Fruit fly (Drosophila melanogaster): ENCODE results near the gene CG7394.
A peak's percentile ranks its signal among the peaks of the same experiment; 100 is the strongest.

The CG7394 gene

DNA sequence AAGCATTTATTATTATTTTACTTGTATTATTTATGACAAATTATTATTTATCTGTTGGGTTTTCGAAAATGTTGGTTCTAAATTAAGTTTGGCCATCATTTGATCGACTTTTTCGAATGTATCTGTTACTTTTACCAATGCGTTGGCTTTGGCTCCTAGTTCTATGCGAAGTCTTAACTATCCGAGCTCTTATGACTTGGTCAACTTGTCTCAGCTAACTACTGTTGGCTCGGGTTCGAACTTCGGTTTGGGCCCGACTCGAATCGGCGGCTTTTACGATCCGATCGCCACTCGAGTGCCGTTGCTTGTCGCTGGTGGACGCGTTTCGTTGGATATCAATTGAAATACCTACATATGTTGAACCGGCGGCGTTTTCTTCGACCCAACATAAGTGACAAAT, 48.4 kb upstream of the CG7394 start, which contains the start of gene CG7512:
Gene CG7512, plus strand, starts transcription at position 301 of the 400 bp plus-strand sequence.
- TF ChIP-seq Rel (GFP tag; optimal IDR thresholded peaks at IDR 0.05): no peak
- no peak for TF ChIP-seq Rel (tag; optimal IDR thresholded peaks at IDR 0.05)
- TF ChIP-seq psq (GFP tag; optimal IDR thresholded peaks at IDR 0.05): no peak
- TF ChIP-seq CrebA (GFP tag; optimal IDR thresholded peaks at IDR 0.05; ENCODE audit: borderline replicate concordance): no peak
- no peak for TF ChIP-seq Abd-B (GFP tag; optimal IDR thresholded peaks at IDR 0.05)
- no peak for TF ChIP-seq Sp1 (GFP tag; optimal IDR thresholded peaks at IDR 0.05)
- no peak for TF ChIP-seq br (GFP tag; optimal IDR thresholded peaks at IDR 0.05)
- no peak for TF ChIP-seq Myc (optimal IDR thresholded peaks at IDR 0.05)
- no peak for TF ChIP-seq Hr78 (GFP tag; optimal IDR thresholded peaks at IDR 0.05)
- no peak for TF ChIP-seq Dfd (GFP tag; optimal IDR thresholded peaks at IDR 0.05)
- no peak for TF ChIP-seq Hnf4 (GFP tag; optimal IDR thresholded peaks at IDR 0.05)
- TF ChIP-seq sv (GFP tag; optimal IDR thresholded peaks at IDR 0.05): no peak
- no peak for TF ChIP-seq jim (GFP tag; optimal IDR thresholded peaks at IDR 0.05)
- TF ChIP-seq fru (GFP tag; optimal IDR thresholded peaks at IDR 0.05): no peak
- no peak for TF ChIP-seq CG32264 (GFP tag; optimal IDR thresholded peaks at IDR 0.05)
- no peak for TF ChIP-seq sage (GFP tag; optimal IDR thresholded peaks at IDR 0.05)
- TF ChIP-seq OdsH (GFP tag; optimal IDR thresholded peaks at IDR 0.05): no peak

DNA sequence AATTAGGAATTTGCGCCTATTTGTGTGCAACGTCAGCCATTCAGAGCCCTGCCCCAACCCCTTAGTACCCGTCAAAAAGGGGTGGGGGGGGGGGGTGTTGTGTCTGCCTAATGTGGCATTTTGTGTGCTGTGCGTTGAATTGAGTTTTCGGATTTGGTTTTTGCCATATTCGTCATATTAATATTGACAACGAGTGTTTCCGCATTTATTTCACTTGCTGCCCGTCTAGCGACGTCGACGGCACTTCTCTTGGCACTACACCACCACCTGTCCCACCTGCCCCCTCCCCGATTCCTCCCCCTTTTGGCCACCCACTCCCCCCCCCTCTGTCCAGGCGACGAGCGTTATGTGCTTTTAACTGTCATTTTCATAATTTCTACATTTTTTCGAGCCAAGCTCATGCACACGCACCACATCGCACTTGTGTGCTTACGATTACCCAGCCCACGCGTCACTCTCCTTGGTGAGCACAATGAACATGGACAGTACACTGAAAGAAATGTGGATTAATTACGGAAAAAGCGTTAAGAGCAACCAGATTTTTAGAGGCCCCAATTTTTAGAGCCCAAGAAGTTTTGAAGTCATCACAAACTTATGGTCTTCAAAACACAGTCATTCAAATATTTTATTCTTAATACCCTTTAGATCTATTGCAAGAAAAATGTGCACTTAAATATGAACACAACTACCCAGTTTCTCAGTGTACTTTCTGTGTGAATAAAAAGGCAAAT, 46.3 kb upstream of the CG7394 start:
- TF ChIP-seq h (GFP tag; optimal IDR thresholded peaks at IDR 0.05): peak; percentile 49
- TF ChIP-seq CrebA (GFP tag; optimal IDR thresholded peaks at IDR 0.05; ENCODE audit: borderline replicate concordance): no peak
- TF ChIP-seq fru (GFP tag; optimal IDR thresholded peaks at IDR 0.05): peak; percentile 32
- TF ChIP-seq lola (GFP tag; optimal IDR thresholded peaks at IDR 0.05): no peak
- peak; percentile 25 for TF ChIP-seq br (GFP tag; optimal IDR thresholded peaks at IDR 0.05)
- TF ChIP-seq foxo (GFP tag; optimal IDR thresholded peaks at IDR 0.05): peak in 1 of 2 experiments; percentile 37
- no peak for TF ChIP-seq Mio (GFP tag; optimal IDR thresholded peaks at IDR 0.05)
- no peak for TF ChIP-seq dsf (GFP tag; optimal IDR thresholded peaks at IDR 0.05; ENCODE audit: borderline replicate concordance)
- TF ChIP-seq Dfd (GFP tag; optimal IDR thresholded peaks at IDR 0.05): peak; percentile 65

DNA sequence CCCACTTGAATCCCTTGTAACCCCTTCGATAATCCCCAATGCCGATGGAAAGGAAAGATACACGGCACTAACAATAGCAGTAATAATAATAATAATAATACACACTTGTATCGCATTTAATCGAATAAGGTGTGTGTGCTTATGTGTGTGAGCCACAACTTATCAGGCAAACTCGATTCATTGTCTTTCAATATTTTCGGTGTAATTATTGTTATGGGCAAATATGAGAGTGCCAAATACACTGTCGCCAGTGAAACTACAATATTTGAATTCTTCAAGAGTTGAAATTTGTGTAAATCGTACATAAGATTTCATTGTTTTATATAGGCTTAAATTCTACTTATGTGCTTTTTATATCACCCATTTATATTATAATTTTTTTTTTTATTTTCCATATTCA, 45.6 kb upstream of the CG7394 start:
- no peak for TF ChIP-seq dsf (GFP tag; optimal IDR thresholded peaks at IDR 0.05; ENCODE audit: borderline replicate concordance)
- TF ChIP-seq rgr (GFP tag; optimal IDR thresholded peaks at IDR 0.05): no peak
- no peak for TF ChIP-seq Vsx2 (GFP tag; optimal IDR thresholded peaks at IDR 0.05; ENCODE audit: partially characterized antibody)
- no peak for TF ChIP-seq fru (GFP tag; optimal IDR thresholded peaks at IDR 0.05)
- no peak for TF ChIP-seq CG32264 (GFP tag; optimal IDR thresholded peaks at IDR 0.05)
- TF ChIP-seq ey (GFP tag; optimal IDR thresholded peaks at IDR 0.05): no peak
- no peak for TF ChIP-seq dmrt93B (GFP tag; optimal IDR thresholded peaks at IDR 0.05)
- no peak for TF ChIP-seq Dfd (GFP tag; optimal IDR thresholded peaks at IDR 0.05)
- TF ChIP-seq Myc (optimal IDR thresholded peaks at IDR 0.05): no peak
- TF ChIP-seq psq (GFP tag; optimal IDR thresholded peaks at IDR 0.05): no peak
- TF ChIP-seq br (GFP tag; optimal IDR thresholded peaks at IDR 0.05): no peak
- TF ChIP-seq brk (GFP tag; optimal IDR thresholded peaks at IDR 0.05): no peak
- no peak for TF ChIP-seq GATAd (GFP tag; optimal IDR thresholded peaks at IDR 0.05)
- TF ChIP-seq N (GFP tag; optimal IDR thresholded peaks at IDR 0.05): no peak
- TF ChIP-seq dl (GFP tag; optimal IDR thresholded peaks at IDR 0.05; ENCODE audit: insufficient read depth in 1 of 2, partially characterized antibody in 2 of 2): no peak
- no peak for TF ChIP-seq woc (GFP tag; optimal IDR thresholded peaks at IDR 0.05)

DNA sequence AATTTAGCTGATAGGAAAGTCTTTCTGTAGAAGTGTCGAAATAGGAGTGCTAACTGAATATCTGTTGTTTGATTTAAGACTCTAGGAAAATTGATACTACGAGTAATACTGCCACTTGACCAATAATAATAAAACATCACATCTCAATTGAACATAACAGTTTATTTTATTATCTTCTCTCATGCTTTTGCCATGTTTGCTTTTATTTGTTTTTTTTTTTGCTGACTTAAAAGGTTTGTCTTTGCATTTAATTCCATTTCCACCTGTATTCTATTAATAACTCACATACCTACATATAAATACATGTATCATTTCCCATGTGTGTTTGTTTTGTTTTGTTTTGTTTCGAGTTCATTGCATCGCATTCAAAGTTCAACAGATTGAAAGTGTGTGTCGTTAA, 39.2 kb upstream of the CG7394 start, which contains the start of the genes CG11714 and Fuca:
Gene CG11714, minus strand, starts transcription at position 101 of the 400 bp plus-strand sequence.
Gene Fuca, minus strand, starts transcription at position 101 of the 400 bp plus-strand sequence.
- TF ChIP-seq sage (GFP tag; optimal IDR thresholded peaks at IDR 0.05) (no peak), Dfd (GFP tag; optimal IDR thresholded peaks at IDR 0.05) (no peak)

DNA sequence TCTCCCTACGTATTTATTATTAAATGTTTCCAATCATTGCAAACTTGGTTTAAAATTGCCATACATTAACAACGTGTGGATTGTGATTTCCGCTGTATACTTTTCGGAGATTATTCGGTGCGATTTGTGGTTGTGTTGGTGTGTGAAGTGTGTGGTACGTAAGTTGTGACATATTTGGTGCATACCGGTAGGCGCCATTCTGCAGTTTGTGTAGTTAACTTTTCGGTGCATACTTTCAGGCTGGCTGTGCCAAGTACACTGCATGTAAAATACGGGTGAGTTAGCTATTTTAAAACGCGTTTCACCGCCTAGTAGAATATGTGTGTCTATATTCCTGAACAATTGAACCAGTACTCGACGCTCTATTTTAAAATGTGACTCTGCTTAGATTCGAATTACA, 38.5 kb upstream of the CG7394 start:
- peak; percentile 40 for TF ChIP-seq Vsx2 (GFP tag; optimal IDR thresholded peaks at IDR 0.05; ENCODE audit: partially characterized antibody)
- TF ChIP-seq Myc (optimal IDR thresholded peaks at IDR 0.05): peak; percentile 95
- TF ChIP-seq Hr78 (GFP tag; optimal IDR thresholded peaks at IDR 0.05): peak; percentile 55
- TF ChIP-seq usp (GFP tag; optimal IDR thresholded peaks at IDR 0.05): no peak
- peak; percentile 23 for TF ChIP-seq Dif (GFP tag; optimal IDR thresholded peaks at IDR 0.05; ENCODE audit: partially characterized antibody)
- no peak for TF ChIP-seq sage (GFP tag; optimal IDR thresholded peaks at IDR 0.05)
- no peak for TF ChIP-seq Dfd (GFP tag; optimal IDR thresholded peaks at IDR 0.05)
- TF ChIP-seq Hnf4 (GFP tag; optimal IDR thresholded peaks at IDR 0.05): no peak
- TF ChIP-seq CG32264 (GFP tag; optimal IDR thresholded peaks at IDR 0.05): no peak
- peak; percentile 91 for TF ChIP-seq N (GFP tag; optimal IDR thresholded peaks at IDR 0.05)
- TF ChIP-seq h (GFP tag; optimal IDR thresholded peaks at IDR 0.05): no peak
- TF ChIP-seq rgr (GFP tag; optimal IDR thresholded peaks at IDR 0.05): no peak

All from whole organism, wandering third instar larva.